Worm (Caenorhabditis elegans): ENCODE results near the gene R166.3.
A peak's percentile ranks its signal among the peaks of the same experiment; 100 is the strongest.

Gene R166.3

DNA sequence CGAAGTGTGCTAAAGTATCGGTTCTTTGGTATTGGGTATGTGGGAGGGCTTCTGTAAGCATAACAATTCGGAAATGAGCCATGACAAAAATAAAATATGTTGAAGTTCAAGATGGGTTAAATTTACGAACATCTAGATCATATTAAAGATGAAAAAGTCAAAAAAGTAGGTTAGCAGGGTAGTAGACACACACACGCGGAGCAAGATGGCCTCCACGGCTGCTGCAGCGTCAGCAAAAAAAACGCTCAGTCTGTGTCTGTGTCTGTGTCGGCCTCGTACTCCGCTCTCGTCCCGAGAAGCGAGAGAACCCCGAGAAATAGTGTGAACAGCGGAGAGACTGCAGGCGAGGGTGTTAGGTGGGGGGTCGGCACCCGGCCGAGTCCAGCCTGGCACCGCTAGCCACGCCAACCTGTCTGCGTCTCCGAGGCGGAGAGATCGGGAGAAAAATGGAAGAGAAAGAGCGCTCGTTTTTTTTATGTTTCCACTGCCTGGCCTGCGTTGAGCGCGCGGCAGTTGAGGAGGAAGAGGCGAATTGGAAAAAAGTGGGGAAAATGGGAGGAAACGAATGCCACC is 36.6 kb downstream of the R166.3 start, which contains the start of gene myrf-1 (continued):
- TF ChIP-seq pha-4 (tag; optimal IDR thresholded peaks at IDR 0.05) (no peak), sox-2 (GFP tag; IDR thresholded peaks at IDR 0.05) (no peak), ceh-14 (tag; optimal IDR thresholded peaks at IDR 0.05) (peak; percentile 41), ztf-16 (tag; optimal IDR thresholded peaks at IDR 0.05) (no peak), pros-1 (tag; optimal IDR thresholded peaks at IDR 0.05) (peak; percentile 88), mec-3 (tag; optimal IDR thresholded peaks at IDR 0.05; ENCODE audit: borderline replicate concordance) (no peak), ets-4 (tag; optimal IDR thresholded peaks at IDR 0.05) (peak; percentile 56), gmeb-2 (tag; optimal IDR thresholded peaks at IDR 0.05) (no peak), tbx-2 (tag; optimal IDR thresholded peaks at IDR 0.05) (peak; percentile 94), syd-9 (tag; optimal IDR thresholded peaks at IDR 0.05) (peak; percentile 70), madf-2 (tag; optimal IDR thresholded peaks at IDR 0.05) (peak; percentile 6), lin-11 (tag; optimal IDR thresholded peaks at IDR 0.05) (peak; percentile 28), fkh-10 (GFP tag; optimal IDR thresholded peaks at IDR 0.05) (no peak), tbx-7 (tag; optimal IDR thresholded peaks at IDR 0.05) (peak; percentile 35), ceh-18 (tag; optimal IDR thresholded peaks at IDR 0.05) (peak; percentile 89), nfya-1 (tag; optimal IDR thresholded peaks at IDR 0.05) (peak; percentile 77), fax-1 (tag; optimal IDR thresholded peaks at IDR 0.05) (peak; percentile 37), elt-4 (tag; optimal IDR thresholded peaks at IDR 0.05) (no peak), dve-1 (tag; optimal IDR thresholded peaks at IDR 0.05) (peak; percentile 18), elt-2 (tag; optimal IDR thresholded peaks at IDR 0.05) (peak; percentile 17)

DNA sequence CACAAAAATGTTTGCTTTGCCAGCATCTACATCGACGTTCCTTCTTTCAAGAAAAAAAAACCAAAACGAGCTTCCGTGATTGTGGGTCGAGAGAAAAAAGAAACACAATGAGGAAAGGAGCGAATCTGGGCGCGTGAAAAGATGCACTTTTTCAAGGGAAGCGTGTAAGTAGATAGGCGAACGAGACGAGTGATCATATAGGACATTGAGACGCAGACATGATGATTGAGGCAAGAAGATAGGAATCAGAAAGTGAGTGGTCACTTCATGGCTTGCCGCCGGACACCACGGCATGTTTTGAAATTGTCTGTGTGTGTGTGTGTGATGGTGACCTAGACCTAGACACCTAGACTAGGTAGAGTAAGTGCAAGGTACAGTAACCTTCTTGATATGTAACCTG is 37.6 kb downstream of the R166.3 start:
- TF ChIP-seq ceh-22 (tag; optimal IDR thresholded peaks at IDR 0.05): no peak
- TF ChIP-seq elt-2 (tag; optimal IDR thresholded peaks at IDR 0.05): no peak
- TF ChIP-seq ztf-16 (tag; optimal IDR thresholded peaks at IDR 0.05): no peak
- TF ChIP-seq ahr-1 (tag; optimal IDR thresholded peaks at IDR 0.05): no peak
- no peak for TF ChIP-seq hlh-8 (tag; optimal IDR thresholded peaks at IDR 0.05)
- no peak for TF ChIP-seq K09A11.1 (tag; optimal IDR thresholded peaks at IDR 0.05; ENCODE audit: insufficient read depth)
- TF ChIP-seq pqm-1 (tag; optimal IDR thresholded peaks at IDR 0.05): no peak
- TF ChIP-seq ceh-31 (tag; optimal IDR thresholded peaks at IDR 0.05): peak; percentile 28
- no peak for TF ChIP-seq tbx-2 (tag; optimal IDR thresholded peaks at IDR 0.05)
- no peak for TF ChIP-seq madf-2 (tag; optimal IDR thresholded peaks at IDR 0.05)
- no peak for TF ChIP-seq ceh-9 (tag; optimal IDR thresholded peaks at IDR 0.05)
- TF ChIP-seq unc-55 (GFP tag; optimal IDR thresholded peaks at IDR 0.05): no peak
- TF ChIP-seq ceh-6 (GFP tag; optimal IDR thresholded peaks at IDR 0.05): no peak
- no peak for TF ChIP-seq nhr-232 (tag; optimal IDR thresholded peaks at IDR 0.05)
- no peak for TF ChIP-seq K02D7.2 (tag; optimal IDR thresholded peaks at IDR 0.05)
- no peak for TF ChIP-seq T23F11.4 (GFP tag; optimal IDR thresholded peaks at IDR 0.05)
- TF ChIP-seq ceh-18 (tag; optimal IDR thresholded peaks at IDR 0.05): peak; percentile 22
- TF ChIP-seq nhr-11 (tag; optimal IDR thresholded peaks at IDR 0.05): no peak
- TF ChIP-seq pros-1 (tag; optimal IDR thresholded peaks at IDR 0.05): no peak
- TF ChIP-seq nfya-1 (tag; optimal IDR thresholded peaks at IDR 0.05): peak; percentile 25
- TF ChIP-seq F13H6.1 (tag; optimal IDR thresholded peaks at IDR 0.05): peak; percentile 3
- TF ChIP-seq pha-4 (tag; optimal IDR thresholded peaks at IDR 0.05): no peak
- TF ChIP-seq ceh-48 (tag; optimal IDR thresholded peaks at IDR 0.05): no peak
- no peak for TF ChIP-seq sox-4 (tag; optimal IDR thresholded peaks at IDR 0.05)
- TF ChIP-seq pax-1 (tag; optimal IDR thresholded peaks at IDR 0.05): no peak
- no peak for TF ChIP-seq C08G9.2 (tag; optimal IDR thresholded peaks at IDR 0.05)
- peak; percentile 44 for TF ChIP-seq rnt-1 (tag; optimal IDR thresholded peaks at IDR 0.05)
- TF ChIP-seq syd-9 (tag; optimal IDR thresholded peaks at IDR 0.05): no peak
- TF ChIP-seq unc-3 (GFP tag; conservative IDR thresholded peaks at IDR 0.05): no peak
- TF ChIP-seq unc-3 (tag; optimal IDR thresholded peaks at IDR 0.05): no peak
